Worm (Caenorhabditis elegans) whole organism, early embryonic: Measurements from ENCODE around the gene Y53F4B.1.

Experiments used
- ama-1 ChIP-seq: fragments of 150-350 bp; optimal IDR thresholded peaks from 2 replicates; lab custom pipeline; 2014
- ets-7 ChIP-seq: sonication (generic microtip); optimal IDR thresholded peaks from 2 replicates; lab custom pipeline; 2016; ENCODE audit warnings: missing genotype, missing genetic modification characterization, missing compliant biosample characterization
- flt-1 ChIP-seq: fragments of 200-800 bp; sonication (Bioruptor generic); IDR thresholded peaks from 2 replicates; pipeline ENCODE4 v1.3.6; 2022; ENCODE audit warnings: missing genetic modification characterization, missing compliant biosample characterization
- sea-1 ChIP-seq: fragments of 200-800 bp; sonication (Bioruptor generic); conservative IDR thresholded peaks from 2 replicates; pipeline ENCODE4 v1.3.6; 2022; ENCODE audit warnings: missing genetic modification characterization, missing compliant biosample characterization
- tbx-11 ChIP-seq: fragments of 200-800 bp; sonication (Bioruptor generic); IDR thresholded peaks from 2 replicates; pipeline ENCODE4 v1.3.6; 2022; ENCODE audit warnings: missing genetic modification characterization, missing compliant biosample characterization

ce11 chrII:14964877-14965276 is 6.9 kb upstream of the Y53F4B.1 start:
- TF ChIP-seq sea-1 (GFP tag; lab: Robert Waterston, UW): no peak
- TF ChIP-seq ets-7: no peak
- no peak for TF ChIP-seq ama-1 (lab: Kevin White, UChicago)
- TF ChIP-seq flt-1 (GFP tag; lab: Robert Waterston, UW): no peak
- no peak for TF ChIP-seq tbx-11 (GFP tag; lab: Robert Waterston, UW)
